Worm (Caenorhabditis elegans) whole organism, L1 larva: ENCODE measurements around the gene Y56A3A.30.
"Not testable (repeated sequence)": the region's sequence is repeated elsewhere in the genome, so short reads cannot be mapped to it uniquely, and the experiment has no call there.

Source experiments
- aly-2 ChIP-seq: fragments of 150-350 bp; optimal IDR thresholded peaks from 2 replicates; lab custom pipeline; 2014; ENCODE audit warnings: missing biosample characterization, missing genetic modification characterization
- ama-1 ChIP-seq: fragments of 150-350 bp; optimal IDR thresholded peaks from 2 replicates; lab custom pipeline; 2014
- ceh-82 ChIP-seq, 3 experiments: fragments of 150-350 bp in 1 of 3; sonication (generic microtip) in 2 of 3; optimal IDR thresholded peaks; 2 replicates each; lab custom pipeline; 2014 to 2017; ENCODE audit warnings: missing biosample characterization in 3 of 3, missing genetic modification characterization in 3 of 3
- fkh-4 ChIP-seq: sonication (generic microtip); optimal IDR thresholded peaks from 2 replicates; lab custom pipeline; 2016; ENCODE audit warnings: missing compliant biosample characterization, missing genetic modification characterization, borderline replicate concordance
- jun-1 ChIP-seq: fragments of 150-350 bp; optimal IDR thresholded peaks from 2 replicates; lab custom pipeline; 2014; ENCODE audit warnings: missing biosample characterization, missing genetic modification reagents, missing genetic modification characterization
- lin-13 ChIP-seq: fragments of 150-350 bp; optimal IDR thresholded peaks from 2 replicates; lab custom pipeline; 2014; ENCODE audit warnings: missing biosample characterization, missing genetic modification reagents, missing genetic modification characterization
- lin-39 ChIP-seq: fragments of 150-350 bp; optimal IDR thresholded peaks from 2 replicates; lab custom pipeline; 2014; ENCODE audit warnings: missing biosample characterization, missing genetic modification reagents, missing genetic modification characterization
- nhr-11 ChIP-seq: fragments of 150-350 bp; optimal IDR thresholded peaks from 2 replicates; lab custom pipeline; 2014; ENCODE audit warnings: missing biosample characterization, missing genetic modification characterization
- nhr-85 ChIP-seq: sonication (generic microtip); peaks from one replicate; lab custom pipeline; 2016; ENCODE audit warnings: missing genetic modification characterization, inconsistent platforms, missing compliant biosample characterization
- unc-62 ChIP-seq: fragments of 150-350 bp; optimal IDR thresholded peaks from 2 replicates; lab custom pipeline; 2014; ENCODE audit warnings: missing biosample characterization, missing genetic modification reagents, missing genetic modification characterization
- ztf-4 ChIP-seq: fragments of 150-350 bp; optimal IDR thresholded peaks from 2 replicates; lab custom pipeline; 2014; ENCODE audit warnings: missing biosample characterization, missing genetic modification characterization

ce11 chrIII:12005052-12005451 is 26.2 kb upstream of the Y56A3A.30 start:
- not testable (repeated sequence) for TF ChIP-seq unc-62 (GFP tag; lab: Kevin White, UChicago); lin-13; ama-1 (lab: Kevin White, UChicago); nhr-11 (tag; lab: Kevin White, UChicago); lin-39 (tag; lab: Kevin White, UChicago); jun-1 (tag; lab: Kevin White, UChicago); ztf-4 (tag; lab: Kevin White, UChicago); nhr-85; aly-2; ceh-82 (tag; optimal IDR thresholded peaks at IDR 0.05; lab: Kevin White, UChicago); fkh-4 (tag; lab: Kevin White, UChicago)
